Fruit fly (Drosophila melanogaster): Measurements from ENCODE around the gene CG6204.
A peak's percentile ranks its signal among the peaks of the same experiment; 100 is the strongest.

The CG6204 gene

dm6 chr3R:24193373-24193879 is at the start of gene CG6204, which contains the start of gene SMC6:
Gene CG6204 (plus strand): TSS chr3R:24193832.
Gene SMC6 (minus strand): TSS chr3R:24193423.
- peak; percentile 95 for TF ChIP-seq noc (tag; optimal IDR thresholded peaks at IDR 0.05)

- TF ChIP-seq noc (tag; optimal IDR thresholded peaks at IDR 0.05), result no peak
Observed at dm6 chr3R:24144542-24144941, 49.1 kb upstream of the CG6204 start.

dm6 chr3R:24148838-24149237 is 44.8 kb upstream of the CG6204 start, which contains the start of gene Slimp:
Gene Slimp (minus strand): TSS chr3R:24148967.
- peak; percentile 21 for TF ChIP-seq noc (tag; optimal IDR thresholded peaks at IDR 0.05)

- no peak for TF ChIP-seq noc (tag; optimal IDR thresholded peaks at IDR 0.05)
Observed at dm6 chr3R:24150103-24150502, 43.5 kb upstream of the CG6204 start, which contains the start of gene p38c. Gene p38c (minus strand): TSS chr3R:24150203.

- peak; percentile 99 for TF ChIP-seq noc (tag; optimal IDR thresholded peaks at IDR 0.05)
Observed at dm6 chr3R:24151924-24152809, 41.5 kb upstream of the CG6204 start, which contains the start of the genes p38a and CG6178. Gene p38a (minus strand): TSS chr3R:24152321. Gene CG6178 (plus strand): TSS chr3R:24152347.

dm6 chr3R:24161173-24161811 is 32.3 kb upstream of the CG6204 start, which contains the start of the genes Myo95E and TBC1d7:
Gene Myo95E (minus strand): TSS chr3R:24161498.
Gene TBC1d7 (plus strand): TSS chr3R:24161727.
- TF ChIP-seq noc (tag; optimal IDR thresholded peaks at IDR 0.05), result peak; percentile 79

dm6 chr3R:24162774-24163555 is 30.7 kb upstream of the CG6204 start, which contains the start of gene mRpS24:
Gene mRpS24 (minus strand): TSS chr3R:24163545.
- no peak for TF ChIP-seq noc (tag; optimal IDR thresholded peaks at IDR 0.05)

dm6 chr3R:24163556-24164022 is 30.0 kb upstream of the CG6204 start, which contains the start of gene Apc2:
Gene Apc2 (plus strand): TSS chr3R:24163966.
- TF ChIP-seq noc (tag; optimal IDR thresholded peaks at IDR 0.05), result peak; percentile 69

- TF ChIP-seq noc (tag; optimal IDR thresholded peaks at IDR 0.05), result no peak
Observed at dm6 chr3R:24169362-24169761, 24.3 kb upstream of the CG6204 start, which contains the start of gene CG5510. Gene CG5510 (minus strand): TSS chr3R:24169562.

- no peak for TF ChIP-seq noc (tag; optimal IDR thresholded peaks at IDR 0.05)
Observed at dm6 chr3R:24172379-24172778, 21.3 kb upstream of the CG6204 start, which contains the start of gene CG13606. Gene CG13606 (plus strand): TSS chr3R:24172628.

- no peak for TF ChIP-seq noc (tag; optimal IDR thresholded peaks at IDR 0.05)
Observed at dm6 chr3R:24186188-24186587, 7.4 kb upstream of the CG6204 start, which contains the start of gene mora. Gene mora (plus strand): TSS chr3R:24186359.

dm6 chr3R:24188619-24189018 is 5.0 kb upstream of the CG6204 start, which contains the start of gene CG5515:
Gene CG5515 (minus strand): TSS chr3R:24188896.
- TF ChIP-seq noc (tag; optimal IDR thresholded peaks at IDR 0.05), result no peak

dm6 chr3R:24202723-24203122 is 9.1 kb downstream of the CG6204 start:
- TF ChIP-seq noc (tag; optimal IDR thresholded peaks at IDR 0.05), result no peak

dm6 chr3R:24203426-24203825 is 9.8 kb downstream of the CG6204 start:
- no peak for TF ChIP-seq noc (tag; optimal IDR thresholded peaks at IDR 0.05)

dm6 chr3R:24204022-24204421 is 10.4 kb downstream of the CG6204 start:
- TF ChIP-seq noc (tag; optimal IDR thresholded peaks at IDR 0.05), result no peak

All from whole organism, larva.